Fruit fly (Drosophila melanogaster) whole organism, pupa: Measurements from ENCODE around the gene SoxN.
A peak's percentile ranks its signal among the peaks of the same experiment; 100 is the strongest.

Experiments
- CG10348 ChIP-seq: fragments of 200-800 bp; sonication (Bioruptor generic); IDR thresholded peaks from 2 replicates; pipeline ENCODE4 v1.3.6; 2022; ENCODE audit warnings: missing biosample characterization, missing genetic modification characterization
- CG12605 ChIP-seq: fragments of 200-800 bp; sonication (Bioruptor generic); IDR thresholded peaks from 2 replicates; pipeline ENCODE4 v1.3.6; 2022; ENCODE audit warnings: missing biosample characterization, missing genetic modification characterization
- CG13204 ChIP-seq: fragments of 200-800 bp; sonication (Bioruptor generic); optimal IDR thresholded peaks from 2 replicates; lab custom pipeline; 2018; ENCODE audit warnings: missing biosample characterization, mild to moderate bottlenecking, missing genetic modification characterization, moderate library complexity
- CG14655 ChIP-seq: fragments of 200-800 bp; sonication (Bioruptor generic); optimal IDR thresholded peaks from 3 replicates; lab custom pipeline; 2017; ENCODE audit warnings: mild to moderate bottlenecking, missing biosample characterization, missing genetic modification reagents, missing genetic modification characterization
- CG15710 ChIP-seq: fragments of 200-800 bp; sonication (Bioruptor generic); optimal IDR thresholded peaks from 2 replicates; lab custom pipeline; 2018; ENCODE audit warnings: missing biosample characterization, mild to moderate bottlenecking, missing genetic modification characterization, moderate library complexity
- CG17806 ChIP-seq: fragments of 200-800 bp; sonication (Bioruptor generic); optimal IDR thresholded peaks from 2 replicates; lab custom pipeline; 2018; ENCODE audit warnings: missing biosample characterization, mild to moderate bottlenecking, missing genetic modification characterization, moderate library complexity
- CG32121 ChIP-seq: fragments of 200-800 bp; sonication (Bioruptor generic); IDR thresholded peaks from 2 replicates; pipeline ENCODE4 v1.3.6; 2022; ENCODE audit warnings: missing biosample characterization, missing genetic modification characterization
- CG34367 ChIP-seq: fragments of 200-800 bp; sonication (Bioruptor generic); optimal IDR thresholded peaks from 2 replicates; lab custom pipeline; 2018; ENCODE audit warnings: missing biosample characterization, mild to moderate bottlenecking, missing genetic modification characterization
- CG4496 ChIP-seq: fragments of 200-800 bp; sonication (Bioruptor generic); IDR thresholded peaks from 3 replicates; pipeline ENCODE4 v1.3.6; 2022; ENCODE audit warnings: missing biosample characterization, missing genetic modification characterization
- CG8159 ChIP-seq: fragments of 200-800 bp; sonication (Bioruptor generic); optimal IDR thresholded peaks from 3 replicates; lab custom pipeline; 2018; ENCODE audit warnings: missing biosample characterization, mild to moderate bottlenecking, missing genetic modification characterization, moderate library complexity
- CG8301 ChIP-seq: fragments of 200-800 bp; sonication (Bioruptor generic); optimal IDR thresholded peaks from 2 replicates; lab custom pipeline; 2018; ENCODE audit warnings: missing biosample characterization, mild to moderate bottlenecking, missing genetic modification characterization
- CG9948 ChIP-seq: fragments of 200-800 bp; sonication (Bioruptor generic); optimal IDR thresholded peaks from 2 replicates; lab custom pipeline; 2018; ENCODE audit warnings: missing biosample characterization, mild to moderate bottlenecking, missing genetic modification characterization, moderate library complexity
- D1 ChIP-seq: fragments of 200-800 bp; sonication (Bioruptor generic); optimal IDR thresholded peaks from 2 replicates; lab custom pipeline; 2018; ENCODE audit warnings: missing biosample characterization, mild to moderate bottlenecking, missing genetic modification characterization, moderate library complexity
- EcR ChIP-seq: fragments of 200-800 bp; sonication (Bioruptor generic); optimal IDR thresholded peaks from 3 replicates; lab custom pipeline; 2019; ENCODE audit warnings: missing biosample characterization, missing genetic modification characterization, mild to moderate bottlenecking, moderate library complexity, missing genetic modification reagents
- Ets98B ChIP-seq: fragments of 200-800 bp; sonication (Bioruptor generic); IDR thresholded peaks from 2 replicates; pipeline ENCODE4 v1.3.6; 2022; ENCODE audit warnings: missing biosample characterization, missing genetic modification characterization
- Pif1A ChIP-seq: fragments of 200-800 bp; sonication (Bioruptor generic); optimal IDR thresholded peaks from 3 replicates; lab custom pipeline; 2016; ENCODE audit warnings: missing biosample characterization, missing genetic modification characterization
- Pif1B ChIP-seq: fragments of 200-800 bp; sonication (Bioruptor generic); optimal IDR thresholded peaks from 3 replicates; lab custom pipeline; 2016; ENCODE audit warnings: missing biosample characterization, missing genetic modification characterization
- Snoo ChIP-seq: fragments of 200-800 bp; sonication (Bioruptor generic); optimal IDR thresholded peaks from 3 replicates; lab custom pipeline; 2017; ENCODE audit warnings: missing biosample characterization, mild to moderate bottlenecking, missing genetic modification characterization, inconsistent platforms
- fd96Ca ChIP-seq: fragments of 200-800 bp; sonication (Bioruptor generic); IDR thresholded peaks from 3 replicates; pipeline ENCODE4 v1.3.6; 2022; ENCODE audit warnings: missing biosample characterization, missing genetic modification characterization
- gl ChIP-seq: fragments of 200-800 bp; sonication (Bioruptor generic); optimal IDR thresholded peaks from 2 replicates; lab custom pipeline; 2018; ENCODE audit warnings: missing biosample characterization, mild to moderate bottlenecking, missing genetic modification characterization
- rn ChIP-seq: fragments of 200-800 bp; sonication (Bioruptor generic); IDR thresholded peaks from 2 replicates; pipeline ENCODE4 v1.3.6; 2022; ENCODE audit warnings: missing biosample characterization, missing genetic modification characterization

SoxN gene

DNA sequence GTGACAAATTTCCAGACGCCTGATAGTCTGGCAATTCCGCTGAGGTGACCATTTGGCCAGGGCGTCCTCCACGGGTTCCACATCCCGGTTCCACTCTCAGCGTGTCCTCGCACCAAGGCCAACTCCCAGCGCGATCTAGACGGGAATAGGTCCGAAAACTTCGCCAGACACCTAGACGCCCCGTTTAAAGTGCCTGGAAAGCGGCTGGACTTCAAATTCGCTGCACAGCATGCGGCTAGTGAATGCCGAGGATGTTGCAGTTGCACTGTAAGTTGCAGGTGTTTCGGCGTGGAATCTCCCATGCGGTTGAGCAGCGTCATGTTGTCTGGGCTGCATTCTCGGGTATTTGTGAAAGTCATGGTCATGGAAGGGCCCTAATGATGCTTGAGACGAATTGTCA is 23.7 kb downstream of the SoxN start:
- no peak for TF ChIP-seq Ets98B
- no peak for TF ChIP-seq gl (tag; lab: Kevin White, UChicago)
- TF ChIP-seq CG9948, result no peak
- no peak for TF ChIP-seq CG13204 (GFP tag; lab: Kevin White, UChicago)
- no peak for TF ChIP-seq CG15710
- no peak for TF ChIP-seq D1 (tag; lab: Kevin White, UChicago)
- no peak for TF ChIP-seq Pif1A
- TF ChIP-seq CG32121 (GFP tag; lab: Robert Waterston, UW), result no peak
- no peak for TF ChIP-seq CG14655
- no peak for TF ChIP-seq CG8159 (tag; lab: Kevin White, UChicago)
- TF ChIP-seq EcR (GFP tag; lab: Kevin White, UChicago), result no peak
- no peak for TF ChIP-seq CG17806 (tag; lab: Kevin White, UChicago)
- TF ChIP-seq CG34367, result no peak
- no peak for TF ChIP-seq fd96Ca (GFP tag; lab: Robert Waterston, UW)
- TF ChIP-seq CG12605 (GFP tag; lab: Robert Waterston, UW), result no peak

DNA sequence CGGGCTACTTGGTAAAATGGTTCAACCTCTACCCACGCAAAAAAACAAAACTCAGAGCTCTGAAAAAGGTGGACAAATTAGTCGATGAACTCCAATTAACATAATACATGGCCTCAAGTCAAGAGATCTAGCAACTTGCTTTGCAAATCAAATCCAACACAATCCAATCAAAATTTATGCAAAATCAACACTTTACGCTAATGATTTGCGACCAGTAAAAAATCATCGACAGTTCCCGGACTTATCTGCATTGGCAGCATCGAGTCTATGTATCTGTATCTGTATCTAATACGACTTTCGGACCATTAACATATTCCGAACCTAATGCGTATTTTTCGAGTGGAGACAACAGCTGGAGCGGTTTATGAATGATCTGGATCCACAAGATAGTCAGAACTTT is 25.6 kb downstream of the SoxN start:
- TF ChIP-seq CG34367, result no peak
- TF ChIP-seq CG13204 (GFP tag; lab: Kevin White, UChicago), result no peak
- no peak for TF ChIP-seq CG14655
- no peak for TF ChIP-seq gl (tag; lab: Kevin White, UChicago)
- no peak for TF ChIP-seq CG9948
- no peak for TF ChIP-seq CG12605 (GFP tag; lab: Robert Waterston, UW)
- no peak for TF ChIP-seq CG8159 (tag; lab: Kevin White, UChicago)

DNA sequence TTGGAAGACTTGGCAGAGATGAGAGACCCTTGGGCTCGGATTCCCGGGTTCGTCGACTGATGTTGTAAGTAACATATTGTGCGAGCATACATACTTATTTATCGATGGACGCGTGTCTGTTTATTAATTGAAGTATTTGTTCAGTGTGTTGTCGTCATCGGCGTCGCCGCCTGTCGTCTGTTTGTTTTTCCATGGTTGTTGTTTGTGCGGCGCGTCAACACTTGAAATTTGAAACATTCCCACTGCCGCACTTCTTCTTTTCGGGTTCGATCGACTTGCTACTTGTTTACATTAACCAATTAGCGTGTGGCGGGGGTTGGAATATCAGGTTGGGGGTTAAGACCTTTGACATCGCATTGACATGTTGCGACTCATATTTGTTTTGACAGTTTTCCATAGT is 26.8 kb downstream of the SoxN start:
- no peak for TF ChIP-seq CG10348 (GFP tag; lab: Robert Waterston, UW)
- TF ChIP-seq CG4496 (GFP tag; lab: Robert Waterston, UW), result no peak
- no peak for TF ChIP-seq Snoo (tag; lab: Kevin White, UChicago)
- no peak for TF ChIP-seq CG15710
- no peak for TF ChIP-seq Ets98B
- TF ChIP-seq, all 21 proteins: peak for 0

DNA sequence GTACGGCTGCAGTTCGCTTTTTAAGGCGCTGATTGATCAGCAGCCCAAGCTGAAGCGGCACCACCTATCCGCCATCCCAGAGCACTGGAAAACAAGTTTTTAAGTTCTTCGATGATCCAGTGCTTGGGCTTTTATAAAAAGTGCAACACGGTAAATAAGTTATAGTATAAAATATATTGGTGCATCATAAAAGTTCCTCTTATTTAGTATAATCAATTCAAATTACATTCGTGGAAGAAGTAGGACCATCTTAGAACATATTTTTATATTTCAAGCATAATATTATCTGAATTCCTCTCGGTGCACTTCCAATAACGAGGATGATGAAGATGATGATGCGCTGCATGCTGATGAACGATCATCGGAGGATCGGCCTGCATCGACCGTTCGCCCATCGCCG is 30.0 kb downstream of the SoxN start:
- TF ChIP-seq CG8301 (tag; lab: Kevin White, UChicago) (peak; percentile 19), CG15710 (peak; percentile 42), CG4496 (GFP tag; lab: Robert Waterston, UW) (no peak), CG17806 (tag; lab: Kevin White, UChicago) (peak; percentile 69), rn (no peak), CG8159 (tag; lab: Kevin White, UChicago) (peak; percentile 79), CG14655 (peak; percentile 54), fd96Ca (GFP tag; lab: Robert Waterston, UW) (no peak), Pif1B (peak; percentile 33), Pif1A (peak; percentile 58), Snoo (tag; lab: Kevin White, UChicago) (peak; percentile 44), gl (tag; lab: Kevin White, UChicago) (peak; percentile 12), Ets98B (no peak), CG9948 (peak; percentile 45), CG32121 (GFP tag; lab: Robert Waterston, UW) (no peak)

DNA sequence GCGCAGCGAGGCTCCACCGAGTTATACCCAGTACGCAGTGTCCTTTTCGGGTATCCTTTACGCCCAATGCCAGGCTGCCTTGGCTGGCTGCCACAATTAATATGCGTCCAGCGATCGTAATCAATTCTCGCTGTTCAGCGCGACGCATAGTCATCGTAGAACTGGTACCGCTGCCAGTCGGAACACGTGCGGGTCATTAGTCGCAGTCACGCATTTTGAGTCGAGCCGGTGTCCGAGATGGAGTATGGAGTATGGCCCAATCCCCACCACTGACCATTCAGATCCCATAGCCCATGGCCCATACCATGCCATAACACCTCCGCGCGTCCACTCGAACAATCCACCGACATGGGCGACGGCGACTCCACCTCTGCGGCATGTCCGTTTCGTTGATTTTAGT is 32.3 kb downstream of the SoxN start:
- TF ChIP-seq CG32121 (GFP tag; lab: Robert Waterston, UW) (no peak), Pif1A (no peak), Ets98B (no peak), CG13204 (GFP tag; lab: Kevin White, UChicago) (peak; percentile 47), CG17806 (tag; lab: Kevin White, UChicago) (no peak), gl (tag; lab: Kevin White, UChicago) (no peak), Snoo (tag; lab: Kevin White, UChicago) (no peak), EcR (GFP tag; lab: Kevin White, UChicago) (peak; percentile 59)
- TF ChIP-seq, all 21 proteins: peak for 2

DNA sequence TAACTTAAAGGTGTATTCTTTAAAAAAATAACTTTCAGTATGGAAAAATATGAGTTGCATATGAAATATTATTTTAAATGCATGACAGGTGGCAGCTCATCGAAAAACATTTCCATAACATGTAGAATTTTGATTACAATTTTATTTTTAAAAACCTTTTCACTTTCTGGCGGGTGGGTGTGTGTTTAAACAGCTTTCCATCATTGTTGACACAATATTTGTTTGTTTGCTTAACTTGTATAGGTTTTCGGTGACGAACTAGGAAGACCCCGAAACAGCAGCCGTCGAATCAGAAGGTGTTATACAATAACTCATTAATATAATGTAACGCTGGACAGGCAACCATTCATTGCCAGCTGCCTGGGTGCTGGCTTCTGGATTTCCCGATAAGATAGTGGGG is 34.4 kb downstream of the SoxN start:
- TF ChIP-seq fd96Ca (GFP tag; lab: Robert Waterston, UW), result no peak
- no peak for TF ChIP-seq gl (tag; lab: Kevin White, UChicago)
- TF ChIP-seq EcR (GFP tag; lab: Kevin White, UChicago), result no peak
- no peak for TF ChIP-seq Ets98B
- no peak for TF ChIP-seq CG32121 (GFP tag; lab: Robert Waterston, UW)
- TF ChIP-seq CG12605 (GFP tag; lab: Robert Waterston, UW), result no peak
- TF ChIP-seq Snoo (tag; lab: Kevin White, UChicago), result no peak

DNA sequence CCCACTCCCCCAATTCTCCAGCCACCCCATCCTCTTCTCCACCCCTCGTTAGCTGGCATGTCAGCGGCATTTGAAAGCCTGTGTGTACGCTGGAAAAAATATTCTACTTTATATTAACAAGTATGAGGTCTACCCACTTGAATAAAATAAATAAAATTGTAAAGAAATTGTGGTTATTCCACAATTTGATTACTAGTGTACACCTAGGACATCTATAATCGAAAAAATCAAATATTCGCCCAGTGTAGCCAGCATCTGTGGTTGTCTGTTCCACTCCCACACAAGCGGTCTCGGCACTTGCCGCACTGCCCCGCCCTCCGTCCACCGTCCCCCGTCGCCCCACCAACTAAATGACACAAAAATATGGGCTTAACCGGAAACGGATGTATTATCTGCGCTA is 35.3 kb downstream of the SoxN start:
- no peak for TF ChIP-seq CG12605 (GFP tag; lab: Robert Waterston, UW)
- TF ChIP-seq CG14655, result peak; percentile 61
- peak; percentile 30; the same call in 1 of the 2 replicates for TF ChIP-seq rn
- TF ChIP-seq D1 (tag; lab: Kevin White, UChicago), result no peak
- no peak for TF ChIP-seq CG13204 (GFP tag; lab: Kevin White, UChicago)
- no peak for TF ChIP-seq CG34367
- TF ChIP-seq Pif1B, result peak; percentile 20
- peak; percentile 63 for TF ChIP-seq CG8159 (tag; lab: Kevin White, UChicago)
- TF ChIP-seq Pif1A, result peak; percentile 37
- TF ChIP-seq CG9948, result peak; percentile 45
- no peak; the same call in 1 of the 2 replicates for TF ChIP-seq CG32121 (GFP tag; lab: Robert Waterston, UW)
- no peak; the same call in 2 of the 3 replicates for TF ChIP-seq CG4496 (GFP tag; lab: Robert Waterston, UW)
- no peak for TF ChIP-seq CG10348 (GFP tag; lab: Robert Waterston, UW)
- TF ChIP-seq Snoo (tag; lab: Kevin White, UChicago), result peak; percentile 58
- peak; percentile 68 for TF ChIP-seq fd96Ca (GFP tag; lab: Robert Waterston, UW)
- peak; percentile 5 for TF ChIP-seq gl (tag; lab: Kevin White, UChicago)
- peak; percentile 45 for TF ChIP-seq CG15710
- peak; percentile 37 for TF ChIP-seq CG8301 (tag; lab: Kevin White, UChicago)
- TF ChIP-seq Ets98B, result no peak
- no peak for TF ChIP-seq CG17806 (tag; lab: Kevin White, UChicago)
- TF ChIP-seq EcR (GFP tag; lab: Kevin White, UChicago), result no peak
